Fruit fly (Drosophila melanogaster) whole organism, embryonic: Measurements from ENCODE around the gene CG32301.

Experiments used
- Blimp-1 ChIP-seq: fragments of 200-800 bp; sonication (Bioruptor generic); optimal IDR thresholded peaks from 3 replicates; lab custom pipeline; 2018; ENCODE audit warnings: missing biosample characterization, missing genetic modification characterization, mild to moderate bottlenecking, moderate library complexity, missing genetic modification reagents
- CG11560 ChIP-seq: fragments of 200-800 bp; sonication (Bioruptor generic); IDR thresholded peaks from 3 replicates; pipeline ENCODE4 v1.3.6; 2022; ENCODE audit warnings: missing biosample characterization, missing genetic modification characterization
- CG12659 ChIP-seq: fragments of 200-800 bp; sonication (Bioruptor generic); optimal IDR thresholded peaks from 3 replicates; lab custom pipeline; 2017; ENCODE audit warnings: mild to moderate bottlenecking, missing biosample characterization, missing genetic modification reagents, missing genetic modification characterization
- CG14710 ChIP-seq: fragments of 200-800 bp; sonication (Bioruptor generic); optimal IDR thresholded peaks from 3 replicates; lab custom pipeline; 2019; ENCODE audit warnings: missing biosample characterization, mild to moderate bottlenecking, missing genetic modification characterization, moderate library complexity
- CG15696 ChIP-seq: fragments of 200-800 bp; sonication (Bioruptor generic); optimal IDR thresholded peaks from 2 replicates; lab custom pipeline; 2019; ENCODE audit warnings: missing biosample characterization, mild to moderate bottlenecking, missing genetic modification characterization, moderate library complexity
- CG17361 ChIP-seq: fragments of 200-800 bp; sonication (Bioruptor generic); IDR thresholded peaks from 3 replicates; pipeline ENCODE4 v1.3.6; 2022; ENCODE audit warnings: missing biosample characterization, missing genetic modification characterization
- CG2116 ChIP-seq: fragments of 200-800 bp; sonication (Bioruptor generic); optimal IDR thresholded peaks from 3 replicates; lab custom pipeline; 2018; ENCODE audit warnings: missing biosample characterization, mild to moderate bottlenecking, missing genetic modification characterization
- CG3281 ChIP-seq: fragments of 200-800 bp; sonication (Bioruptor generic); optimal IDR thresholded peaks from 3 replicates; lab custom pipeline; 2017; ENCODE audit warnings: missing biosample characterization, mild to moderate bottlenecking, missing genetic modification characterization
- CG33213 ChIP-seq: fragments of 200-800 bp; sonication (Bioruptor generic); optimal IDR thresholded peaks from 3 replicates; lab custom pipeline; 2016; ENCODE audit warnings: missing biosample characterization, missing genetic modification characterization
- CG34376 ChIP-seq: fragments of 200-800 bp; sonication (Bioruptor generic); optimal IDR thresholded peaks from 2 replicates; lab custom pipeline; 2018; ENCODE audit warnings: missing biosample characterization, mild to moderate bottlenecking, missing genetic modification characterization
- CG6654 ChIP-seq: fragments of 200-800 bp; sonication (Bioruptor generic); optimal IDR thresholded peaks from 2 replicates; lab custom pipeline; 2017; ENCODE audit warnings: missing biosample characterization, mild to moderate bottlenecking, missing genetic modification characterization
- CG9215 ChIP-seq: fragments of 200-800 bp; sonication (Bioruptor generic); IDR thresholded peaks from 2 replicates; pipeline ENCODE4 v1.3.6; 2022; ENCODE audit warnings: missing biosample characterization, missing genetic modification characterization
- Chrac-16 ChIP-seq: fragments of 200-800 bp; sonication (Bioruptor generic); optimal IDR thresholded peaks from 3 replicates; lab custom pipeline; 2016; ENCODE audit warnings: missing biosample characterization, missing genetic modification characterization
- Dfd ChIP-seq, 2 experiments: fragments of >200 bp; optimal IDR thresholded peaks; 2 replicates each; lab custom pipeline; 2017; ENCODE audit warnings: missing biosample characterization in 2 of 2, missing genetic modification characterization in 2 of 2
- ERR ChIP-seq: fragments of 200-800 bp; sonication (Bioruptor generic); optimal IDR thresholded peaks from 2 replicates; lab custom pipeline; 2016; ENCODE audit warnings: missing biosample characterization, missing genetic modification characterization
- Ets97D ChIP-seq: fragments of 200-800 bp; sonication (Bioruptor generic); optimal IDR thresholded peaks from 3 replicates; lab custom pipeline; 2016; ENCODE audit warnings: missing biosample characterization, missing genetic modification characterization
- H2.0 ChIP-seq: fragments of 200-800 bp; sonication (Bioruptor generic); IDR thresholded peaks from 2 replicates; pipeline ENCODE4 v1.3.6; 2022; ENCODE audit warnings: missing biosample characterization, missing genetic modification characterization
- Hr39 ChIP-seq: fragments of >200 bp; optimal IDR thresholded peaks from 2 replicates; lab custom pipeline; 2017
- NK7.1 ChIP-seq: fragments of 200-800 bp; sonication (Bioruptor generic); optimal IDR thresholded peaks from 3 replicates; lab custom pipeline; 2016; ENCODE audit warnings: missing biosample characterization, missing genetic modification characterization
- Nf-YC ChIP-seq: fragments of 200-800 bp; optimal IDR thresholded peaks from 3 replicates; lab custom pipeline; 2019; ENCODE audit warnings: missing biosample characterization, mild to moderate bottlenecking, missing genetic modification characterization, moderate library complexity
- Pdp1 ChIP-seq, 2 experiments: fragments of 200-800 bp; sonication (Bioruptor generic); optimal IDR thresholded peaks; 3 replicates each; lab custom pipeline; 2016; ENCODE audit warnings: missing biosample characterization in 2 of 2, missing genetic modification characterization in 2 of 2, mild to moderate bottlenecking in 1 of 2, moderate library complexity in 1 of 2
- Sin3A ChIP-seq: fragments of >200 bp; optimal IDR thresholded peaks from 2 replicates; lab custom pipeline; 2018
- Ssrp ChIP-seq: fragments of 200-800 bp; sonication (Bioruptor generic); optimal IDR thresholded peaks from 2 replicates; lab custom pipeline; 2018; ENCODE audit warnings: missing biosample characterization, mild to moderate bottlenecking, missing genetic modification characterization, moderate library complexity
- Xrp1 ChIP-seq: fragments of 200-800 bp; sonication (Bioruptor generic); IDR thresholded peaks from 2 replicates; pipeline ENCODE4 v1.3.6; 2022; ENCODE audit warnings: missing biosample characterization, missing genetic modification characterization
- amos ChIP-seq: fragments of 200-800 bp; sonication (Bioruptor generic); IDR thresholded peaks from 2 replicates; pipeline ENCODE4 v1.3.6; 2022; ENCODE audit warnings: missing biosample characterization, missing genetic modification characterization; ENCODE audit not compliant: partially characterized antibody
- br ChIP-seq: fragments of >200 bp; optimal IDR thresholded peaks from 2 replicates; lab custom pipeline; 2017
- chif ChIP-seq, 2 experiments: fragments of 200-800 bp; sonication (Bioruptor generic); optimal IDR thresholded peaks; 3 replicates each; lab custom pipeline; 2016; ENCODE audit warnings: missing biosample characterization in 2 of 2, missing genetic modification characterization in 2 of 2
- ci ChIP-seq: fragments of 200-800 bp; sonication (Bioruptor generic); IDR thresholded peaks from 3 replicates; pipeline ENCODE4 v1.3.6; 2022; ENCODE audit warnings: missing biosample characterization, missing genetic modification characterization
- corto ChIP-seq: fragments of 200-800 bp; sonication (Bioruptor generic); optimal IDR thresholded peaks from 2 replicates; lab custom pipeline; 2016; ENCODE audit warnings: missing biosample characterization, mild to moderate bottlenecking, missing genetic modification characterization, moderate library complexity
- croc ChIP-seq: fragments of 200-800 bp; sonication (Bioruptor generic); conservative IDR thresholded peaks from 3 replicates; pipeline ENCODE4 v1.3.6; 2022; ENCODE audit warnings: missing biosample characterization, missing genetic modification characterization
- crp ChIP-seq, 2 experiments: fragments of 200-800 bp; sonication (Bioruptor generic); optimal IDR thresholded peaks; 2 replicates in 1 of 2; 3 replicates in 1 of 2; lab custom pipeline; 2017; ENCODE audit warnings: missing biosample characterization in 2 of 2, missing genetic modification characterization in 2 of 2, mild to moderate bottlenecking in 1 of 2, moderate library complexity in 1 of 2
- dpn ChIP-seq, 2 experiments: fragments of 200-800 bp; sonication (Bioruptor generic); optimal IDR thresholded peaks; 3 replicates each; lab custom pipeline; 2016; ENCODE audit warnings: missing biosample characterization in 2 of 2, missing genetic modification characterization in 2 of 2
- fd3F ChIP-seq: fragments of 200-800 bp; sonication (Bioruptor generic); optimal IDR thresholded peaks from 2 replicates; lab custom pipeline; 2018; ENCODE audit warnings: missing biosample characterization, mild to moderate bottlenecking, missing genetic modification characterization, moderate library complexity
- fu2 ChIP-seq: fragments of 200-800 bp; sonication (Bioruptor generic); optimal IDR thresholded peaks from 2 replicates; lab custom pipeline; 2016; ENCODE audit warnings: missing biosample characterization, missing genetic modification characterization
- grau ChIP-seq: fragments of 200-800 bp; optimal IDR thresholded peaks from 3 replicates; lab custom pipeline; 2019; ENCODE audit warnings: missing biosample characterization, mild to moderate bottlenecking, missing genetic modification characterization, moderate library complexity
- gt ChIP-seq: fragments of 200-800 bp; sonication (Bioruptor generic); IDR thresholded peaks from 2 replicates; pipeline ENCODE4 v1.3.6; 2022; ENCODE audit warnings: missing biosample characterization, missing genetic modification characterization
- jing ChIP-seq: fragments of 200-800 bp; sonication (Bioruptor generic); optimal IDR thresholded peaks from 2 replicates; lab custom pipeline; 2018; ENCODE audit warnings: missing biosample characterization, mild to moderate bottlenecking, missing genetic modification characterization
- klu ChIP-seq: fragments of 200-800 bp; sonication (Bioruptor generic); IDR thresholded peaks from 2 replicates; pipeline ENCODE4 v1.3.6; 2022; ENCODE audit warnings: missing biosample characterization, missing genetic modification characterization
- knrl ChIP-seq: fragments of 200-800 bp; sonication (Bioruptor generic); IDR thresholded peaks from 3 replicates; pipeline ENCODE4 v1.3.6; 2022; ENCODE audit warnings: missing biosample characterization, missing genetic modification characterization; ENCODE audit not compliant: partially characterized antibody
- lilli ChIP-seq: fragments of 200-800 bp; sonication (Bioruptor generic); optimal IDR thresholded peaks from 3 replicates; lab custom pipeline; 2016; ENCODE audit warnings: missing biosample characterization, missing genetic modification characterization
- pan ChIP-seq, 4 experiments: fragments of >200 bp in 3 of 4; fragments of 200-800 bp in 1 of 4; sonication (Bioruptor generic) in 1 of 4; optimal IDR thresholded peaks in 3 of 4; IDR thresholded peaks in 1 of 4; 2 replicates each; pipeline versions ENCODE4 v1.3.6 to Lab custom; 2017 to 2022; ENCODE audit warnings: missing biosample characterization in 2 of 4, missing genetic modification characterization in 2 of 4, mixed read lengths in 1 of 4
- pita ChIP-seq: fragments of 200-800 bp; sonication (Bioruptor generic); optimal IDR thresholded peaks from 2 replicates; lab custom pipeline; 2017; ENCODE audit warnings: missing biosample characterization, mild to moderate bottlenecking, missing genetic modification characterization
- prd ChIP-seq, 3 experiments: fragments of >200 bp in 2 of 3; fragments of 200-800 bp in 1 of 3; sonication (Bioruptor generic) in 1 of 3; optimal IDR thresholded peaks in 2 of 3; IDR thresholded peaks in 1 of 3; 2 replicates in 2 of 3; 3 replicates in 1 of 3; pipeline versions ENCODE4 v1.3.6 to Lab custom; 2017 to 2022; ENCODE audit warnings: missing biosample characterization in 1 of 3, missing genetic modification characterization in 1 of 3
- pzg ChIP-seq: fragments of 200-800 bp; sonication (Bioruptor generic); optimal IDR thresholded peaks from 3 replicates; lab custom pipeline; 2018; ENCODE audit warnings: missing biosample characterization, mild to moderate bottlenecking, missing genetic modification characterization, moderate library complexity
- rib ChIP-seq: fragments of 200-800 bp; sonication (Bioruptor generic); IDR thresholded peaks from 2 replicates; pipeline ENCODE4 v1.3.6; 2022; ENCODE audit warnings: missing biosample characterization, missing genetic modification characterization
- schlank ChIP-seq: fragments of 200-800 bp; sonication (Bioruptor generic); optimal IDR thresholded peaks from 2 replicates; lab custom pipeline; 2018; ENCODE audit warnings: missing biosample characterization, mild to moderate bottlenecking, missing genetic modification characterization
- sima ChIP-seq: fragments of 200-800 bp; sonication (Bioruptor generic); optimal IDR thresholded peaks from 2 replicates; lab custom pipeline; 2016; ENCODE audit warnings: missing biosample characterization, missing genetic modification characterization
- wor ChIP-seq: fragments of 200-800 bp; sonication (Bioruptor generic); IDR thresholded peaks from 2 replicates; pipeline ENCODE4 v1.3.6; 2022; ENCODE audit warnings: missing biosample characterization, missing genetic modification characterization
- z ChIP-seq: fragments of 200-800 bp; sonication (Bioruptor generic); IDR thresholded peaks from 3 replicates; pipeline ENCODE4 v1.3.6; 2022; ENCODE audit warnings: missing biosample characterization, missing genetic modification characterization

CG32301 gene

dm6 chr3L:2265692-2266444 is 21.6 kb downstream of the CG32301 start, which contains the start of the genes ecd and CG13806 (continued):
- TF ChIP-seq CG11560 (tag; lab: Robert Waterston, UW): 0 out of 3 replicates have a peak, but pooled peaks have one; percentile 21
- TF ChIP-seq sima (GFP tag; lab: Kevin White, UChicago): no peak
- no peak for TF ChIP-seq wor
- TF ChIP-seq CG2116 (GFP tag; lab: Kevin White, UChicago): peak; percentile 49
- no peak for TF ChIP-seq Dfd (GFP tag; optimal IDR thresholded peaks at IDR 0.05; lab: Kevin White, UChicago)
- no peak for TF ChIP-seq fd3F (GFP tag; lab: Kevin White, UChicago)
- no peak for TF ChIP-seq H2.0 (GFP tag; lab: Robert Waterston, UW)
- TF ChIP-seq Blimp-1 (GFP tag; lab: Kevin White, UChicago): no peak
- no peak for TF ChIP-seq schlank (tag; lab: Kevin White, UChicago)
- no peak for TF ChIP-seq NK7.1 (GFP tag; lab: Kevin White, UChicago)
- peak; percentile 45 for TF ChIP-seq CG12659 (GFP tag; lab: Kevin White, UChicago)
- TF ChIP-seq CG15696 (tag; lab: Kevin White, UChicago): no peak
- peak; percentile 77 for TF ChIP-seq pita (GFP tag; lab: Kevin White, UChicago)
- no peak for TF ChIP-seq corto (GFP tag; lab: Kevin White, UChicago)
- TF ChIP-seq Nf-YC (tag; lab: Kevin White, UChicago): no peak
- peak in 1 of 2 experiments; percentile 3 for TF ChIP-seq Pdp1 (GFP tag; optimal IDR thresholded peaks at IDR 0.05; lab: Kevin White, UChicago)
- no peak for TF ChIP-seq gt (GFP tag; lab: Robert Waterston, UW)
- TF ChIP-seq Sin3A (lab: Kevin White, UChicago): peak; percentile 62
- TF ChIP-seq CG3281 (GFP tag; lab: Kevin White, UChicago): no peak
- peak; percentile 25 for TF ChIP-seq ERR (GFP tag; lab: Kevin White, UChicago)
- TF ChIP-seq jing (GFP tag; lab: Kevin White, UChicago): no peak
- TF ChIP-seq prd (optimal IDR thresholded peaks at IDR 0.05; lab: Kevin White, UChicago): no peak
- peak; percentile 39; the same call in 1 of the 3 replicates for TF ChIP-seq prd (GFP tag; IDR thresholded peaks at IDR 0.05; lab: Robert Waterston, UW)
- TF ChIP-seq klu (GFP tag; lab: Robert Waterston, UW): 0 out of 2 replicates have a peak, but pooled peaks have one; percentile 23
- peak; percentile 97 for TF ChIP-seq knrl (GFP tag; lab: Robert Waterston, UW)
- peak; percentile 73 for TF ChIP-seq CG14710
- peak in 1 of 2 experiments; percentile 50 for TF ChIP-seq chif (GFP tag; optimal IDR thresholded peaks at IDR 0.05; lab: Kevin White, UChicago)
- TF ChIP-seq Xrp1 (GFP tag; lab: Robert Waterston, UW): peak; percentile 55; the same call in 1 of the 2 replicates
- TF ChIP-seq ci (GFP tag; lab: Robert Waterston, UW): peak; percentile 47; the same call in 1 of the 3 replicates
- TF ChIP-seq croc (GFP tag; lab: Robert Waterston, UW): no peak
- TF ChIP-seq pzg: peak; percentile 84
- TF ChIP-seq grau (tag; lab: Kevin White, UChicago): no peak
- no peak for TF ChIP-seq z
- TF ChIP-seq Ets97D (GFP tag; lab: Kevin White, UChicago): peak; percentile 39
- no peak for TF ChIP-seq CG34376
- no peak for TF ChIP-seq CG9215 (GFP tag; lab: Robert Waterston, UW)
- TF ChIP-seq CG17361: no peak
- TF ChIP-seq amos: peak; percentile 98
- peak; percentile 60 for TF ChIP-seq lilli (GFP tag; lab: Kevin White, UChicago)
- no peak for TF ChIP-seq Hr39 (lab: Kevin White, UChicago)
- peak; percentile 24 to 54 for TF ChIP-seq dpn (GFP tag; optimal IDR thresholded peaks at IDR 0.05; lab: Kevin White, UChicago)
- TF ChIP-seq fu2: peak; percentile 21
- no peak for TF ChIP-seq pan (optimal IDR thresholded peaks at IDR 0.05; lab: Kevin White, UChicago)
- peak in 1 of 2 experiments; percentile 62 for TF ChIP-seq pan (GFP tag; optimal IDR thresholded peaks at IDR 0.05 in 1 of 2, IDR thresholded peaks at IDR 0.05 in 1 of 2)
- TF ChIP-seq CG33213 (GFP tag; lab: Kevin White, UChicago): peak; percentile 83
- TF ChIP-seq br (lab: Kevin White, UChicago): no peak
- no peak for TF ChIP-seq CG6654 (GFP tag; lab: Kevin White, UChicago)
- peak in 1 of 2 experiments; percentile 23 for TF ChIP-seq crp (GFP tag; optimal IDR thresholded peaks at IDR 0.05; lab: Kevin White, UChicago)
- no peak for TF ChIP-seq rib (GFP tag; lab: Robert Waterston, UW)
- TF ChIP-seq Chrac-16: peak; percentile 49
- no peak for TF ChIP-seq Ssrp (tag; lab: Kevin White, UChicago)
